Fruit fly (Drosophila melanogaster): Measurements from ENCODE around the gene CG15743.
A peak's percentile ranks its signal among the peaks of the same experiment; 100 is the strongest.

CG15743 gene

DNA sequence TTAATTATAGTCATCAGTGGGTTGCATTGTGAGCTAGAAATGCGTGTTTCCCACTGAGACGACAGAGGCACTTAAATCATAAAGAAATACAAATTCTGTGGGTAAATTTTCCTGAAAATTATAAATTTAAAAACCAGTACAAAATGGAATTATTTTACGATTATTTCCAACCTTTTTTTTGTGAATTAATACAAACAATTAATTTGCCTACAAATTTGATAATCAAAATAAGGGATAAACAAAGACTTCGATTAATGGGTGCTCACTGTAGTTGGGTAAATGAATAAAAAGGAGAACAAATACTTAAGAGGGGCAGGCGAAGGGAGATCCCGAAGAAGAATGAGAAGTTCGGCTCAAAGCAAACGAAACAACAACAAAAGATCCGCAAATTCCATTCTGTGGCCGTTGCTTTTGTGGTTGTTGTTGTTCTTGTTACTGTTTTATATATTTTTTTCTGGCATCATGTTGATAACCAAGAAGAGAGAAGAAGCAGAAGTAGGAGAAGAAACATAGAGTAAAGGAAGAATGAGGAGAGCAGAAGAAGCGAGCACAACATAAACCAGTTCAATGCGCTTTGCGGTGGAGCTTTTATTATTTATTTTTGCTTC is 1.5 kb upstream of the CG15743 start:
- no peak for TF ChIP-seq CG17801 (GFP tag; optimal IDR thresholded peaks at IDR 0.05; ENCODE audit: partially characterized antibody)

DNA sequence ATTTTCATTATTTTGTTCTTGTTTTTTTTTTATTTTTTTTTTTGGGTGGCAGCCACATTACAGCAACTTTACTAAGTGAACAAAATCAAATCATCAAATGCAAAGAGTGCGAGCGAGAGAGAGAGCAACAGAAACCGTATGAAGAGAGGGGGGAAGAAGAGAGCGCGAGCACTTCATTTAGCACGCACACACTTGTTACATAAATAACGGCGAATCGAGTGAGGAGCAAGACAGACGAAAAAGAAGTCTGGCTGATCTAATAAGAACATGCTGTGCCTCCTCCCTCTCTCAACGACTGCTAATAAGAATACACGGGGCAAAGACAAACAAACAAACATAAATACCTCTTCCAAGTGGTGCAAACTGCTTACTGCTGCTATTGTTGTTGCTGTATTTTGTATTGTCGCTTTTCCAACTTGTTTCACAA is 946 bp upstream of the CG15743 start:
- no peak for TF ChIP-seq CG17801 (GFP tag; optimal IDR thresholded peaks at IDR 0.05; ENCODE audit: partially characterized antibody)

DNA sequence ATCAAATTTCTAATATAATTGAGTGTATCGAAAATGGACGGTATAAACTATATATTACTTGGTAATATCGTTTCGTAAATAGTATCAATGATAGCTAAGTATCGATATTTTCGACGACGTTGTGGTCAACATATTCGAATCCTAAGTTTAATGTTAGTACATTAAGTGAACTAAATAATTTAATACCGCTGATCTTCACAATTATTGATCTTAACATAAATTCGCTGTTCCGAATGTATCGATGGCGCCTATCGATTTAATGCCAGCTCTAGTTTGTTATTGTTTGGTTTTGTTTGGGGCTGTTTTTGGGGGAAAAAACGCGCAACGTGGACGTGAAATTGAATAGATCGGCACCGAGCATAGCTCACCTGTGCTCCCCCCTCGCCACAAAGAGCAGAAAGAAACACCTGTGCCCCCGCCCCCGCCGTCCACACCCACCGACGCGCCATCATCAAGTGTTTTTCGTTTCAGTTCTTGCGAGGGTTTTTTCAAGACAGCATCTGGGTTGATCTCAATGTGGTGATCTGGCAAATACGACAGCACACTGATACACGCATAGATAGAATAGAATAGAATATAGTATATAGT is 336 bp downstream of the CG15743 start:
- no peak for TF ChIP-seq CG17801 (GFP tag; optimal IDR thresholded peaks at IDR 0.05; ENCODE audit: partially characterized antibody)

DNA sequence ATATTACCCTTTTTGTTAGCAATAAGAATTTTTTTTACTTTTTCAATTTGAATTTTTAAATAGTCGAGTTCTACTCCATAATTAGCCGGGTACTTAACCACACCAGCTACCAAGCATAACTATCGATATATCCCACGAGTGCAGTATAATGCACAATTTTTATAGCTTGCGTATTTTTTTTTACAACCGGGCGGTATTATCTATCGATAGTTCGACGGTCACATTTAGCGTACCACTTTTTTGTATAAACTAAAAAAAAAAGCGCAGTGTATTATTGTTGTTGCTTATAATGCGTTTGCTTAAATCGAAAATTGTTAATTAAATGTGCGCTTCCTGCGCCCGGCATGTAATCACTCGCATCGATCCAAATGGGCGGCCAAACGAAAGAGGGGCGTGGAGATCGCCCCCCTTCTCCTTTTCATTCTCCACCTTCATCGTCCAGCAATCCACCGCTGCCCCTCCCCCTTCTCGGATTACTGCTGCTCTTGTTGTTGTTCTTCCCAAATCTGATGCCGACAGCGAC is 2.4 kb downstream of the CG15743 start, which contains the start of gene Remo:
Remo (plus strand) TSS at position 198 of the 523 bp plus-strand sequence.
- TF ChIP-seq CG17801 (GFP tag; optimal IDR thresholded peaks at IDR 0.05; ENCODE audit: partially characterized antibody): no peak

DNA sequence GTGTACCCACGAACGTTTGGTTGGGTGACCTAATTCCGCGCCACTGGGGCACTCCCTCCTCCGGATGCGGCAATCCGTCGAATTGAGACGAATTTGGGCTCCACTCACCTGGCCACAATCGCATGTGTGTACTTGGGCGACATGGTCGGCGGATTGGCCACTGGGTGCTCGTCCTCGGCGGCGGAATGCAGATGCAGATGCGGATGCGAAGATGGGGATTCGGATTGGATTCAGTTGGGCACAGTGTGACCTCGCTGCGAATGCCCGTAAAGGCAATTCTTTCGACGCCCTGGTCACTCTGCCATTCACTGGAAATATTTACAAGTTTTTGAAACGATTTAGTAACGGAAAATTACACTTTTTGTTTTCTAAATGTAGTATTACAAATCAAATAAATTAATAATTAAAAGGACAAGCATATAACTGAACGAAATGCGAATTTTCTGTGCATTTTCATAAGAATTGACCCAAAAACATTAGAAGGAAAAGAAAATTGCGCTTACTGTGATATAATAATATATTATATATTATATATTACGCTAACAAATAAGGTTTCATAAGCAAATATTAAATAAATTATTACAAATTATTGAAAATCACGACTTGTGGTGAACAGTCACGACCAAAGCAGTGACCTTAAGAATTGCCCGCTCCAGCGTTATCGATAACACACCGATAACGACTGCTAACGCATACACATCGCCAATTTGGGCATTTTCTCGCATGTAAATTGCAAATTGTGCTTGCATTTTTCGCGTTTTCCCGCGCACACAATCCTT is 11.1 kb downstream of the CG15743 start, which contains the start of gene CG1622:
CG1622 (plus strand) TSS at position 678 of the 779 bp plus-strand sequence.
- TF ChIP-seq CG17801 (GFP tag; optimal IDR thresholded peaks at IDR 0.05; ENCODE audit: partially characterized antibody): no peak

DNA sequence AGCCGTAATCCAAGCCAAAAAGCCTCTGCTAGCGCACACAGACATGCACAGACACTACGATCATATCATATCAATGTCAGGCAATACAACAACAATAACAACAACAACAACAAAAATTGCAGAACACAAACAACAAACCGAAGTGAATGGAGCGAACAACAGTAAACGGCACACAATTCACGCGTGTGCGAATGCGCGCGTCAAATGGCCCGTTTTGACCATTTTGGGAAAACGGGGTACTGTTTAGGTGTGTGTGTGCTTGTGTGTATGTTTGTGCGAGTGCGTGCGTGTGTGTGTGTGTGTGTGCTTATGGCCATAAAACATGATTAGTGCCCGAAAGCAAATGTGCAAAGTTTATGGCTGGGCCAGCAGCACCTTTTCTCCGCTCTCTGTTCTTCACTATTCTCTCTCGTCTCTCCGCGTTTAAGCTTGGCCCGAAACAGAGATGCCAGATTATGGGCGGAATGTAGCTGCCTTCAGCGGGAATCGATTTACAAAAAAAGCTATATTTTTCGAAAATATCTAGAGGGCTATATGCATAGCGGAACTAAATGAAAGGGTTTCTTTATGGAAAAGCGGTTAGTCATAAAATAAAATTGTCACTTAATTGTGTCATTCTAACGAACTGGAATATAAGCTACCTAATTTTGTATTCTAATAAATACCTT is 15.5 kb downstream of the CG15743 start:
- TF ChIP-seq CG17801 (GFP tag; optimal IDR thresholded peaks at IDR 0.05; ENCODE audit: partially characterized antibody): no peak

DNA sequence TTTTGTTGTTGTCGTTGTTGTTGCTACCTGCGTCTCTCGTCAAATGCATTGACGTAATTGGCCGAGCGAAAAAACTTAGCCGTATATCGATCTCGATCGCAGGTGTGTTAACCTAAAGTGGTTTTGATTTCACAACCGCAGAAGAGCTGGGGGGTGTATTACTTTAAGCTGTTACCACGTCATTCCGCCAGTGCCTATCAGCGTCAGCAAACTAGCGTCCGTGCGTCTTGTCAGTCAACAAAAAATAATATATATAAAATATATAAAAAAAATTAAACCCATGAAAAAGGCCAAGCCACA is 16.8 kb downstream of the CG15743 start, which contains the start of gene CG1764:
CG1764 (minus strand) TSS at position 101 of the 300 bp plus-strand sequence.
- no peak for TF ChIP-seq CG17801 (GFP tag; optimal IDR thresholded peaks at IDR 0.05; ENCODE audit: partially characterized antibody)

DNA sequence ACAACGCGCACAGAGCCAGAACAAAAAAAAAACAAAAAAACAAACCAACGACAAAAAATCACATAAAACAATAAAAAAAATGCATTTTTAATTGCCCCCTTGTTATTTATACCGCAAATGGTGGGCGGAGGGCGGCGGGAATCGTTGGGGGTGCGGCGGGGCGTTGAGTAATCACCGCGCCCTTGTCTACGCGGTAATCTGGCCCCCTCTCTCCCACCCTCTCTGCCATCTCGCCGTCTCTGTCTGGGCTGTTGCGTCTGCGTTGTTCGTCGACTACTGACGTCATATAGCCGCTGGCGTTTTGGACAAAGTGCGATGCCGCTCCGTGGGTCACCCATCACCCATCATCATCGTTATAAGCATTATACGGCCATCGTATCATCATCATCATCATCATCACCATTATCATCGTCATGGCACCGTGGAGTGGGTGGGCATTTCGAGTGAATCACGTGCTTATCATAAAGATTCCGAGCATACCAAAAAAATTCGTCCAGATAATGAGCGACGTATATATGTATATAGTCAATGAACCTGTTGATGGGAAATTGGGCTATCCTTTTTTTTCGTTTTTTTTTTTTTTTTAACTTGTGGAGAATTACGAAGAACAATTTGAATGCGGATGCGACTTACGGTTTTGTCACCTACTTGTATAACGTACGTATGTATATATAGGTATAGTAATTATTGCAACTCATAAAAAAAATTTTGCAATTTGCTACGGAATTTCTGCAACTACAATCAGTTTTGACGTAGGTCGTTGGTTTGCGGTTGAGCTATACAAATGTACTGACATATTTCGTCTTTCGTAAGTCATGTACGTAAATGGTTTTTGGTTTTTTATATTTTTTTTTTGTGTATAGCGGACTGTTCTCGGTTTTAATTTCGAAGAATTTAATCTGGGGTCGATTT is 17.4 kb downstream of the CG15743 start:
- TF ChIP-seq CG17801 (GFP tag; optimal IDR thresholded peaks at IDR 0.05; ENCODE audit: partially characterized antibody): peak; percentile 54

DNA sequence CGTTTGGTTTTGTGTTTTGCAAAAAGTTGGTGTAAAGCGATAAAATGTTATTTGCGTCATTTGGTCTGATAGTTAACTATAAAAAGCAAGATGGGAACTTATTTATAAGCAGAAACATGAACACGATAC is 17.9 kb downstream of the CG15743 start, which contains the start of gene IP3K2:
IP3K2 (plus strand) TSS at position 107 of the 129 bp plus-strand sequence.
- TF ChIP-seq CG17801 (GFP tag; optimal IDR thresholded peaks at IDR 0.05; ENCODE audit: partially characterized antibody): peak; percentile 2

DNA sequence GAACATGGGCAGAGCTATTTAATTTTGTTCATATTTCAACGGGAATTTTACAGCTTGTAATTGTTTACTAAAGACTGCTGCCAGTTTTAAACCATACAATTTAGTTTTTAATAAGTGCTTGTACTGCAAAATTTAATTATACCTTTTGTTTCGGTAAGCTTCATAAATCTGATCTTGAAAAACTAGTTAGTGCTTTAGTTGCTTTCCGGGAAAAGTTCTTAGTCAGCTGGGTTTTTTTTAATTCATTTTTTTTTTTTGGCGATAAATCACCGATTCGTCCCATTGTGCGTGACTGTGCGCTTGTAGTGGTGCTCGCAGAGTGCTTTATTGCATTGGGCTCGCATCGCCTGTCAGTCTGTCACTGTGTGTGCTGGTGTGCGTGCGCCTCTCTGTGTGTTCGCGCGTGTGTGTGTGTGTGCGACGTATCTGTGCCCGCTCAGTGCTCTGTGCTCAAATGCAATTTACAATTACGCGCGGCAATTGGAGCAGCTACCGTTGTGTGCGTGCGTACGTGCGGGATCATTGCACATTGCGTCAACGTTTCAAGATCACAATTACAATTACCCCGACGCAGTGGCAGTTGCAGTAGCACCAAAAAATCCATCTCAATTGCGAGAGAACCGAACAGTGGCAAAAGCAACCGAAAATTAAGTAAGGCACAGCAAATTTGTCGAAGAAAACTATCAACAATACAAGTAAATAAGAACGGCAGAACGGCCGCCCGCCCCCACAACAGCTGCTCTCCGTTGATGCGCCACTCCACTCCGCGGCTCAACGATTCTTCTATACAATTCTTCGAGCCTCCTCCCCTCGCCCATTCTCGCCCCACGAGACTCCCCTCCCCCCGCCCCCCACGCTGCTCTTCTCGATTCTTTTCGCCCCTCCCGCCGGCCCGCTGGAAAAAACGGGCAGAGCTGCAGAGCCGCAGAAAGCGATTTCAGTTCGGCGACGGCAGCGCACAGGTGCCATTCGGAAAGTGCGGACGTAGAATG is 18.4 kb downstream of the CG15743 start:
- TF ChIP-seq CG17801 (GFP tag; optimal IDR thresholded peaks at IDR 0.05; ENCODE audit: partially characterized antibody): no peak

DNA sequence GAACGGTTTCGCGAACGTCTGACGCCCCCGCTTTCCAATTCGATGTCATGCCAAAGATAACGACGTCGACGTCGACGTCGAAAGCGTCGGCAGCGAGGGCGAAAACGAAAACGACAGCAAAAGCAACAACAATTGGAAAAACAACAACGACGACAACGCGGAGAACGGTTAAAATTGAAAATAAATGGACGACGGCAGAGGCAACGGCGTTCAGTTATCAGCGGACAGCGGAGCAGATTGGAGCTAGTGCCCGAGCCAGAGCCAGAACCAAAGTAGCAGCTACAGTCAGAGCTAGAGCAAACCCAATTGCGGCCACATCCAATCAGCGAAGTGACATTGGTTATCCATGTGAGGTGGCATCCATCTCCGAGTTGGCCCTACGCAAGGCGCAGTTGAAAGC is 19.8 kb downstream of the CG15743 start:
- TF ChIP-seq CG17801 (GFP tag; optimal IDR thresholded peaks at IDR 0.05; ENCODE audit: partially characterized antibody): peak; percentile 51

DNA sequence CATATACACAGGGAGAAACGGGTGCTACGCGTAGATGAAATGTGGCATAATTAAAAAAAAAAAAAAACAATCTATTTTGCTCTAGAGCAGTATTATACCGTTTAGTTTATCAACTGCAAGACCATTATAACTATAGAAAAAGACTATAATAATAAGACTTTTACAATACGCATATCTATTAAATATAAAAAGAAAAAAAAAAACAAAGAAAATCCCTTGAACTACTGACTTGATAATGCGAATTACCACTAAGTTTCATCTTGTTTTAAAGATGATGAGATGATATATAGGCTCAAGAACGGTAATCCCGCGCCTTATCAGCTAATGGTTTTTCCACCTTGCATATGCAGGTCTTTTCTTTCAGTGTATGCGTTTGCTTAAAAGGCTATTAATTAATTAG is 21.7 kb downstream of the CG15743 start:
- TF ChIP-seq CG17801 (GFP tag; optimal IDR thresholded peaks at IDR 0.05; ENCODE audit: partially characterized antibody): no peak

DNA sequence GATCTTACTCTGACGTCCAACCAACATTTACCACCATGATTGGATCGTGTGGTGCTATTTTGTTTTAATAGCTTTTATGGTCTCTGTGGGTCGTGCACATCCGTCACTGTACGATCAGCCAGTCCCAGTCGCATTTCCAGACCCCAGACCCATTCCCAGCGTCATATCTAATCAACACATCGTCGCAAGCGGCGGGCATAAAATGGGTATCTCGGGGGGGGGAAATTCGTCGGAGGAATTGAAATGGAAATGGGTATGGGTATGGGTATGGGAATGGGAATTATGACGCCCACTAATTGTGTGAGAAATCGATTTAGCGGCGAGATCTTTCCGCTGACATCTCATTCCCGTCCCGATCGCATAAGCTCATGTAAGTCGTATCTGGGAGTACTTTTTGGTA is 25.3 kb downstream of the CG15743 start:
- TF ChIP-seq CG17801 (GFP tag; optimal IDR thresholded peaks at IDR 0.05; ENCODE audit: partially characterized antibody): no peak

DNA sequence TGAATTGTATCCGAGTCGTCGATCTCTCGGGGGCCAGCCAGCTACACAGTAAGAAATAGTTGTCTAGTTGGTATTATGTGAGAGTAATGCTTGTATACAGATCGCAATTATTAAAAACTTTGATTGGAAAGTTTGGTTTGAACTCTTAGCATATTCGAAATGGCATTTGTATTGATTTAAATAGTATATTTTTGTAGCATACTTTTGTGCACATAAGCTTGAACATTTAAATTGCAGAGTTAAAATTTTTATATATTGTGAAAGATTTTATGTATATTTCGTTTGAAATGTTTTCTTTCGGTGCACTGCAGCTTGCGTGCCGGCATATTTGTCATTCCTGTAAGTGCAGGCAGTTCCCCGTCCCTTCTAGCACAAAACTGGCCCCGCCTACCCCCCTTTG is 26.7 kb downstream of the CG15743 start:
- TF ChIP-seq CG17801 (GFP tag; optimal IDR thresholded peaks at IDR 0.05; ENCODE audit: partially characterized antibody): no peak

Data from ovary, adult (tissue).